Worm (Caenorhabditis elegans) whole organism, late embryonic: ENCODE results near the gene C36E6.2.

Source experiments
- C38D4.7 ChIP-seq: fragments of 200-800 bp; sonication (Bioruptor generic); optimal IDR thresholded peaks from 2 replicates; lab custom pipeline; 2018; ENCODE audit warnings: mild to moderate bottlenecking, missing genetic modification characterization, moderate library complexity, missing compliant biosample characterization
- ceh-18 ChIP-seq: sonication (generic microtip); optimal IDR thresholded peaks from 2 replicates; lab custom pipeline; 2016; ENCODE audit warnings: missing genetic modification characterization, missing compliant biosample characterization
- ceh-34 ChIP-seq: sonication (generic microtip); optimal IDR thresholded peaks from 2 replicates; lab custom pipeline; 2016; ENCODE audit warnings: mild to moderate bottlenecking, missing genetic modification characterization, missing compliant biosample characterization
- ceh-6 ChIP-seq: fragments of 200-800 bp; sonication (Bioruptor generic); optimal IDR thresholded peaks from 2 replicates; lab custom pipeline; 2018; ENCODE audit warnings: mild to moderate bottlenecking, missing genetic modification characterization, missing compliant biosample characterization
- ets-4 ChIP-seq: sonication (generic microtip); optimal IDR thresholded peaks from 2 replicates; lab custom pipeline; 2016; ENCODE audit warnings: missing genetic modification characterization, missing compliant biosample characterization
- fax-1 ChIP-seq: sonication (generic microtip); optimal IDR thresholded peaks from 2 replicates; lab custom pipeline; 2016; ENCODE audit warnings: missing genotype, missing genetic modification characterization, missing compliant biosample characterization
- hlh-6 ChIP-seq: sonication (generic microtip); optimal IDR thresholded peaks from 2 replicates; lab custom pipeline; 2016; ENCODE audit warnings: missing genotype, missing genetic modification characterization, missing compliant biosample characterization
- lim-6 ChIP-seq: sonication (generic microtip); optimal IDR thresholded peaks from 2 replicates; lab custom pipeline; 2016; ENCODE audit warnings: missing genetic modification characterization, missing compliant biosample characterization
- unc-55 ChIP-seq: sonication (generic microtip); optimal IDR thresholded peaks from 2 replicates; lab custom pipeline; 2017; ENCODE audit warnings: missing biosample characterization, missing genetic modification reagents, missing genetic modification characterization

ce11 chrX:17474521-17475170 lies 23.2 kb downstream of the C36E6.2 start, which contains the start of gene tps-1:
- TF ChIP-seq ceh-34 (no peak), ceh-6 (GFP tag; lab: Kevin White, UChicago) (no peak), lim-6 (tag; lab: Kevin White, UChicago) (no peak), hlh-6 (no peak), C38D4.7 (GFP tag; lab: Kevin White, UChicago) (no peak), ets-4 (tag; lab: Kevin White, UChicago) (no peak), fax-1 (no peak), unc-55 (GFP tag; lab: Kevin White, UChicago) (no peak), ceh-18 (no peak)
